Worm (Caenorhabditis elegans) whole organism, mixed stage, embryonic: Measurements from ENCODE around the gene selt-1.2.

Experiments used
- elt-1 ChIP-seq: sonication (generic microtip); optimal IDR thresholded peaks from 2 replicates; lab custom pipeline; 2017; ENCODE audit warnings: missing genetic modification characterization, mild to moderate bottlenecking, missing compliant biosample characterization, antibody characterized with exemption, moderate library complexity, borderline replicate concordance; ENCODE audit not compliant: insufficient read depth
- mep-1 ChIP-seq: fragments of 150-350 bp; optimal IDR thresholded peaks from 2 replicates; lab custom pipeline; 2017; ENCODE audit warnings: missing biosample characterization, missing genetic modification reagents, missing genetic modification characterization, inconsistent platforms
- nhr-12 ChIP-seq: fragments of 150-350 bp; optimal IDR thresholded peaks from 2 replicates; lab custom pipeline; 2014; ENCODE audit warnings: missing biosample characterization, missing genetic modification characterization
- nhr-2 ChIP-seq: fragments of 150-350 bp; optimal IDR thresholded peaks from 2 replicates; lab custom pipeline; 2014; ENCODE audit warnings: missing biosample characterization, missing genetic modification characterization
- nhr-28 ChIP-seq: fragments of 150-350 bp; optimal IDR thresholded peaks from 2 replicates; lab custom pipeline; 2014; ENCODE audit warnings: missing biosample characterization, missing genetic modification characterization
- nhr-76 ChIP-seq: sonication (generic microtip); optimal IDR thresholded peaks from 2 replicates; lab custom pipeline; 2017; ENCODE audit warnings: missing biosample characterization, missing genetic modification characterization
- unc-62 ChIP-seq: fragments of 150-350 bp; optimal IDR thresholded peaks from 2 replicates; lab custom pipeline; 2014; ENCODE audit warnings: missing biosample characterization, missing genetic modification reagents, missing genetic modification characterization
- ztf-11 ChIP-seq: fragments of 150-350 bp; optimal IDR thresholded peaks from 2 replicates; lab custom pipeline; 2014; ENCODE audit warnings: missing biosample characterization, missing genetic modification characterization

ce11 chrV:10756698-10757097 is 9.5 kb upstream of the selt-1.2 start, which contains the start of gene irld-6:
- no peak for TF ChIP-seq ztf-11
- no peak for TF ChIP-seq unc-62
- no peak for TF ChIP-seq nhr-28
- no peak for TF ChIP-seq mep-1 (tag; lab: Kevin White, UChicago)
- TF ChIP-seq nhr-2 (tag; lab: Kevin White, UChicago), result no peak
- TF ChIP-seq nhr-76 (tag; lab: Kevin White, UChicago), result no peak
- no peak for TF ChIP-seq nhr-12 (tag; lab: Kevin White, UChicago)
- no peak for TF ChIP-seq elt-1
